Fruit fly (Drosophila melanogaster) whole organism, embryonic: ENCODE measurements around the gene UbcE2H.

Experiments
- Awh ChIP-seq: fragments of 200-800 bp; sonication (Bioruptor generic); IDR thresholded peaks from 2 replicates; pipeline ENCODE4, ENCODE4 v1.3.6; 2022; ENCODE audit warnings: missing biosample characterization, missing genetic modification characterization
- Bgb ChIP-seq: fragments of 200-800 bp; sonication (Bioruptor generic); IDR thresholded peaks from 2 replicates; pipeline ENCODE4 v1.3.6; 2022; ENCODE audit warnings: missing biosample characterization, missing genetic modification characterization; ENCODE audit not compliant: partially characterized antibody
- Blimp-1 ChIP-seq: fragments of 200-800 bp; sonication (Bioruptor generic); optimal IDR thresholded peaks from 3 replicates; lab custom pipeline; 2018; ENCODE audit warnings: missing biosample characterization, missing genetic modification characterization, mild to moderate bottlenecking, moderate library complexity, missing genetic modification reagents
- CG10209 ChIP-seq: fragments of 200-800 bp; sonication (Bioruptor generic); optimal IDR thresholded peaks from 3 replicates; lab custom pipeline; 2017; ENCODE audit warnings: missing biosample characterization, mild to moderate bottlenecking, missing genetic modification characterization, missing genetic modification reagents
- CG10431 ChIP-seq: fragments of 200-800 bp; sonication (Bioruptor generic); optimal IDR thresholded peaks from 3 replicates; lab custom pipeline; 2018; ENCODE audit warnings: missing biosample characterization, mild to moderate bottlenecking, missing genetic modification characterization
- CG13624 ChIP-seq: fragments of 200-800 bp; sonication (Bioruptor generic); optimal IDR thresholded peaks from 2 replicates; lab custom pipeline; 2016; ENCODE audit warnings: missing biosample characterization, missing genetic modification characterization
- CG14050 ChIP-seq: fragments of 200-800 bp; sonication (Bioruptor generic); IDR thresholded peaks from 3 replicates; pipeline ENCODE4 v1.3.6; 2022; ENCODE audit warnings: missing biosample characterization, missing genetic modification characterization
- CG1529 ChIP-seq: fragments of 200-800 bp; sonication (Bioruptor generic); optimal IDR thresholded peaks from 3 replicates; lab custom pipeline; 2018; ENCODE audit warnings: missing biosample characterization, missing genetic modification characterization
- CG17359 ChIP-seq: fragments of 200-800 bp; sonication (Bioruptor generic); optimal IDR thresholded peaks from 3 replicates; lab custom pipeline; 2018; ENCODE audit warnings: missing biosample characterization, mild to moderate bottlenecking, missing genetic modification characterization, moderate library complexity
- CG2199 ChIP-seq: fragments of 200-800 bp; sonication (Bioruptor generic); IDR thresholded peaks from 3 replicates; pipeline ENCODE4 v1.3.6; 2022; ENCODE audit warnings: missing biosample characterization, missing genetic modification characterization
- CG2678 ChIP-seq: fragments of 200-800 bp; sonication (Bioruptor generic); optimal IDR thresholded peaks from 3 replicates; lab custom pipeline; 2019; ENCODE audit warnings: missing biosample characterization, mild to moderate bottlenecking, missing genetic modification characterization, moderate library complexity
- CG34376 ChIP-seq: fragments of 200-800 bp; sonication (Bioruptor generic); optimal IDR thresholded peaks from 2 replicates; lab custom pipeline; 2018; ENCODE audit warnings: missing biosample characterization, mild to moderate bottlenecking, missing genetic modification characterization
- CG4617 ChIP-seq: fragments of 200-800 bp; sonication (Bioruptor generic); optimal IDR thresholded peaks from 3 replicates; lab custom pipeline; 2016; ENCODE audit warnings: missing biosample characterization, missing genetic modification characterization, borderline replicate concordance
- CG4730 ChIP-seq: fragments of 200-800 bp; sonication (Bioruptor generic); IDR thresholded peaks from 2 replicates; pipeline ENCODE4 v1.3.6; 2022; ENCODE audit warnings: missing biosample characterization, missing genetic modification characterization
- CG6689 ChIP-seq: fragments of 200-800 bp; sonication (Bioruptor generic); IDR thresholded peaks from 2 replicates; pipeline ENCODE4 v1.3.6; 2022; ENCODE audit warnings: missing biosample characterization, missing genetic modification characterization
- CG8478 ChIP-seq: fragments of >200 bp; optimal IDR thresholded peaks from 2 replicates; lab custom pipeline; 2018
- CG9876 ChIP-seq: fragments of 200-800 bp; sonication (Bioruptor generic); optimal IDR thresholded peaks from 2 replicates; lab custom pipeline; 2016; ENCODE audit warnings: missing biosample characterization, missing genetic modification characterization
- Chrac-16 ChIP-seq: fragments of 200-800 bp; sonication (Bioruptor generic); optimal IDR thresholded peaks from 3 replicates; lab custom pipeline; 2016; ENCODE audit warnings: missing biosample characterization, missing genetic modification characterization
- Elba2 ChIP-seq: fragments of 200-800 bp; sonication (Bioruptor generic); optimal IDR thresholded peaks from 3 replicates; lab custom pipeline; 2016; ENCODE audit warnings: missing biosample characterization, missing genetic modification characterization
- HLH4C ChIP-seq: fragments of 200-800 bp; sonication (Bioruptor generic); IDR thresholded peaks from 3 replicates; pipeline ENCODE4 v1.3.6; 2022; ENCODE audit warnings: missing biosample characterization, missing genetic modification characterization; ENCODE audit not compliant: partially characterized antibody
- Hand ChIP-seq: fragments of 200-800 bp; sonication (Bioruptor generic); optimal IDR thresholded peaks from 2 replicates; lab custom pipeline; 2017; ENCODE audit warnings: mild to moderate bottlenecking, missing biosample characterization, missing genetic modification reagents, missing genetic modification characterization
- Kr ChIP-seq: fragments of 200-800 bp; sonication (Bioruptor generic); optimal IDR thresholded peaks from 2 replicates; lab custom pipeline; 2017; ENCODE audit warnings: missing biosample characterization, mild to moderate bottlenecking, missing genetic modification characterization
- Lhr ChIP-seq: fragments of 200-800 bp; sonication (Bioruptor generic); optimal IDR thresholded peaks from 3 replicates; lab custom pipeline; 2017; ENCODE audit warnings: mild to moderate bottlenecking, missing biosample characterization, missing genetic modification reagents, missing genetic modification characterization
- Mad ChIP-seq: fragments of 200-800 bp; sonication (Bioruptor generic); optimal IDR thresholded peaks from 2 replicates; lab custom pipeline; 2016; ENCODE audit warnings: missing biosample characterization, missing genetic modification characterization
- Myb ChIP-seq: fragments of 200-800 bp; sonication (Bioruptor generic); optimal IDR thresholded peaks from 2 replicates; lab custom pipeline; 2016; ENCODE audit warnings: missing biosample characterization, missing genetic modification characterization
- NC2β ChIP-seq: fragments of 200-800 bp; sonication (Bioruptor generic); optimal IDR thresholded peaks from 2 replicates; lab custom pipeline; 2016; ENCODE audit warnings: missing biosample characterization, missing genetic modification characterization
- Neu2 ChIP-seq: fragments of 200-800 bp; sonication (Bioruptor generic); optimal IDR thresholded peaks from 3 replicates; lab custom pipeline; 2016; ENCODE audit warnings: missing biosample characterization, missing genetic modification characterization, borderline replicate concordance
- Opbp ChIP-seq: fragments of 200-800 bp; sonication (Bioruptor generic); IDR thresholded peaks from 3 replicates; pipeline ENCODE4 v1.3.6; 2022; ENCODE audit warnings: missing biosample characterization, missing genetic modification characterization; ENCODE audit not compliant: partially characterized antibody
- Spps ChIP-seq: fragments of 200-800 bp; sonication (Bioruptor generic); optimal IDR thresholded peaks from 2 replicates; lab custom pipeline; 2018; ENCODE audit warnings: missing biosample characterization, mild to moderate bottlenecking, missing genetic modification characterization
- Usf ChIP-seq: fragments of 200-800 bp; sonication (Bioruptor generic); optimal IDR thresholded peaks from 2 replicates; lab custom pipeline; 2017; ENCODE audit warnings: missing genotype, missing biosample characterization, missing genetic modification characterization
- ab ChIP-seq: fragments of 200-800 bp; sonication (Bioruptor generic); optimal IDR thresholded peaks from 2 replicates; lab custom pipeline; 2016; ENCODE audit warnings: missing biosample characterization, missing genetic modification characterization
- abd-A ChIP-seq: fragments of 200-800 bp; sonication (Bioruptor generic); optimal IDR thresholded peaks from 3 replicates; lab custom pipeline; 2019; ENCODE audit warnings: missing biosample characterization, mild to moderate bottlenecking, missing genetic modification characterization, moderate library complexity
- amos ChIP-seq: fragments of 200-800 bp; sonication (Bioruptor generic); IDR thresholded peaks from 2 replicates; pipeline ENCODE4 v1.3.6; 2022; ENCODE audit warnings: missing biosample characterization, missing genetic modification characterization; ENCODE audit not compliant: partially characterized antibody
- disco-r ChIP-seq: fragments of 200-800 bp; sonication (Bioruptor generic); optimal IDR thresholded peaks from 2 replicates; lab custom pipeline; 2016; ENCODE audit warnings: missing biosample characterization, missing genetic modification characterization
- dm ChIP-seq: fragments of 200-800 bp; sonication (Bioruptor generic); optimal IDR thresholded peaks from 3 replicates; lab custom pipeline; 2016; ENCODE audit warnings: missing biosample characterization, missing genetic modification characterization
- dmrt99B ChIP-seq: fragments of 200-800 bp; sonication (Bioruptor generic); optimal IDR thresholded peaks from 2 replicates; lab custom pipeline; 2018; ENCODE audit warnings: missing biosample characterization, mild to moderate bottlenecking, missing genetic modification characterization, moderate library complexity
- ftz-f1 ChIP-seq: fragments of 200-800 bp; sonication (Bioruptor generic); optimal IDR thresholded peaks from 2 replicates; lab custom pipeline; 2016; ENCODE audit warnings: missing biosample characterization, missing genetic modification characterization
- fu2 ChIP-seq: fragments of 200-800 bp; sonication (Bioruptor generic); optimal IDR thresholded peaks from 2 replicates; lab custom pipeline; 2016; ENCODE audit warnings: missing biosample characterization, missing genetic modification characterization
- gcm ChIP-seq: fragments of 200-800 bp; sonication (Bioruptor generic); optimal IDR thresholded peaks from 2 replicates; lab custom pipeline; 2019; ENCODE audit warnings: missing biosample characterization, mild to moderate bottlenecking, missing genetic modification characterization, moderate library complexity
- insv ChIP-seq, 2 experiments: fragments of 200-800 bp; sonication (Bioruptor generic); optimal IDR thresholded peaks; 3 replicates each; lab custom pipeline; 2016 to 2018; ENCODE audit warnings: missing biosample characterization in 2 of 2, missing genetic modification characterization in 2 of 2
- jigr1 ChIP-seq: fragments of 200-800 bp; sonication (Bioruptor generic); IDR thresholded peaks from 3 replicates; pipeline ENCODE4 v1.3.6; 2022; ENCODE audit warnings: missing biosample characterization, missing genetic modification characterization
- klu ChIP-seq: fragments of 200-800 bp; sonication (Bioruptor generic); IDR thresholded peaks from 2 replicates; pipeline ENCODE4 v1.3.6; 2022; ENCODE audit warnings: missing biosample characterization, missing genetic modification characterization
- lilli ChIP-seq: fragments of 200-800 bp; sonication (Bioruptor generic); optimal IDR thresholded peaks from 3 replicates; lab custom pipeline; 2016; ENCODE audit warnings: missing biosample characterization, missing genetic modification characterization
- nau ChIP-seq: fragments of 200-800 bp; sonication (Bioruptor generic); optimal IDR thresholded peaks from 3 replicates; lab custom pipeline; 2017; ENCODE audit warnings: missing biosample characterization, mild to moderate bottlenecking, missing genetic modification characterization, missing genetic modification reagents
- phol ChIP-seq: fragments of 200-800 bp; sonication (Bioruptor generic); optimal IDR thresholded peaks from 3 replicates; lab custom pipeline; 2018; ENCODE audit warnings: missing biosample characterization, mild to moderate bottlenecking, missing genetic modification characterization, moderate library complexity
- ro ChIP-seq: fragments of 200-800 bp; sonication (Bioruptor generic); IDR thresholded peaks from 2 replicates; pipeline ENCODE4 v1.3.6; 2022; ENCODE audit warnings: missing biosample characterization, missing genetic modification characterization
- scrt ChIP-seq: fragments of 200-800 bp; sonication (Bioruptor generic); optimal IDR thresholded peaks from 2 replicates; lab custom pipeline; 2018; ENCODE audit warnings: missing biosample characterization, mild to moderate bottlenecking, missing genetic modification characterization, moderate library complexity
- sr ChIP-seq: fragments of 200-800 bp; sonication (Bioruptor generic); IDR thresholded peaks from 3 replicates; pipeline ENCODE4 v1.3.6; 2022; ENCODE audit warnings: missing biosample characterization, missing genetic modification characterization
- z ChIP-seq: fragments of 200-800 bp; sonication (Bioruptor generic); IDR thresholded peaks from 3 replicates; pipeline ENCODE4 v1.3.6; 2022; ENCODE audit warnings: missing biosample characterization, missing genetic modification characterization
- zen2 ChIP-seq: fragments of 200-800 bp; sonication (Bioruptor generic); IDR thresholded peaks from 3 replicates; pipeline ENCODE4 v1.3.6; 2022; ENCODE audit warnings: missing biosample characterization, missing genetic modification characterization; ENCODE audit not compliant: partially characterized antibody
- zf30C ChIP-seq: fragments of 200-800 bp; sonication (Bioruptor generic); optimal IDR thresholded peaks from 3 replicates; lab custom pipeline; 2018; ENCODE audit warnings: missing biosample characterization, mild to moderate bottlenecking, missing genetic modification characterization

The UbcE2H gene

dm6 chrX:8057299-8057730, 36.5 kb downstream of the UbcE2H start (continued):
- TF ChIP-seq dm: peak; percentile 57
- TF ChIP-seq disco-r (GFP tag; lab: Kevin White, UChicago): peak; percentile 44
- TF ChIP-seq z (GFP tag; lab: Robert Waterston, UW): no peak
- TF ChIP-seq CG10431 (GFP tag; lab: Kevin White, UChicago): no peak
- TF ChIP-seq NC2β (GFP tag; lab: Kevin White, UChicago): peak; percentile 6
- TF ChIP-seq klu (GFP tag; lab: Robert Waterston, UW): peak; percentile 24; the same call in 1 of the 2 replicates
- no peak for TF ChIP-seq insv (GFP tag; optimal IDR thresholded peaks at IDR 0.05; lab: Kevin White, UChicago)
- peak; percentile 55 for TF ChIP-seq Blimp-1 (GFP tag; lab: Kevin White, UChicago)
- peak; percentile 37 for TF ChIP-seq Hand (GFP tag; lab: Kevin White, UChicago)
- peak; percentile 81 for TF ChIP-seq dmrt99B (tag; lab: Kevin White, UChicago)
- no peak for TF ChIP-seq ftz-f1
- no peak for TF ChIP-seq Kr (GFP tag; lab: Kevin White, UChicago)
- no peak for TF ChIP-seq CG2199 (GFP tag; lab: Robert Waterston, UW)
- no peak for TF ChIP-seq Neu2 (GFP tag; lab: Kevin White, UChicago)
- TF ChIP-seq CG13624 (GFP tag; lab: Kevin White, UChicago): peak; percentile 64
- no peak for TF ChIP-seq Awh (GFP tag; lab: Robert Waterston, UW)
- peak; percentile 73 for TF ChIP-seq fu2 (GFP tag; lab: Kevin White, UChicago)
- TF ChIP-seq Chrac-16: peak; percentile 45
- no peak for TF ChIP-seq sr (GFP tag; lab: Robert Waterston, UW)
- TF ChIP-seq CG6689 (GFP tag; lab: Robert Waterston, UW): peak; percentile 67
- TF ChIP-seq jigr1 (GFP tag; lab: Robert Waterston, UW): peak; percentile 54; the same call in 1 of the 3 replicates
- TF ChIP-seq CG17359 (tag; lab: Kevin White, UChicago): peak; percentile 64
- TF ChIP-seq CG34376: no peak
- no peak for TF ChIP-seq Spps (tag; lab: Kevin White, UChicago)
- TF ChIP-seq Usf: peak; percentile 66
- TF ChIP-seq zf30C (GFP tag; lab: Kevin White, UChicago): no peak
- TF ChIP-seq CG2678 (tag; lab: Kevin White, UChicago): peak; percentile 86
- TF ChIP-seq lilli (GFP tag; lab: Kevin White, UChicago): peak; percentile 79
- no peak for TF ChIP-seq CG8478 (lab: Kevin White, UChicago)
- no peak for TF ChIP-seq amos
- TF ChIP-seq ro (GFP tag; lab: Robert Waterston, UW): no peak; the same call in 1 of the 2 replicates
- peak; percentile 82 for TF ChIP-seq CG10209 (GFP tag; lab: Kevin White, UChicago)
- TF ChIP-seq Opbp: no peak
- no peak for TF ChIP-seq Bgb (GFP tag; lab: Robert Waterston, UW)
- peak; percentile 60 for TF ChIP-seq Mad (GFP tag; lab: Kevin White, UChicago)
- TF ChIP-seq CG4617: peak; percentile 29
- TF ChIP-seq Elba2 (GFP tag; lab: Kevin White, UChicago): no peak
- TF ChIP-seq Lhr: no peak
- TF ChIP-seq abd-A (tag; lab: Kevin White, UChicago): no peak
- peak; percentile 68 for TF ChIP-seq CG9876
- TF ChIP-seq gcm (GFP tag; lab: Kevin White, UChicago): peak; percentile 35
- TF ChIP-seq Myb (GFP tag; lab: Kevin White, UChicago): peak; percentile 59
- no peak for TF ChIP-seq HLH4C (GFP tag; lab: Robert Waterston, UW)
- peak; percentile 63 for TF ChIP-seq ab (GFP tag; lab: Kevin White, UChicago)
- TF ChIP-seq nau (GFP tag; lab: Kevin White, UChicago): peak; percentile 46
- TF ChIP-seq phol (tag; lab: Kevin White, UChicago): peak; percentile 71
- TF ChIP-seq zen2: no peak
- TF ChIP-seq scrt (GFP tag; lab: Kevin White, UChicago): peak; percentile 63
- 0 out of 2 replicates have a peak, but pooled peaks have one; percentile 40 for TF ChIP-seq CG4730
- TF ChIP-seq CG14050 (GFP tag; lab: Robert Waterston, UW): peak; percentile 33; the same call in 2 of the 3 replicates
- TF ChIP-seq CG1529 (GFP tag; lab: Kevin White, UChicago): peak; percentile 66
